Fruit fly (Drosophila melanogaster): ENCODE results near the gene Vps16A.

Gene Vps16A

DNA sequence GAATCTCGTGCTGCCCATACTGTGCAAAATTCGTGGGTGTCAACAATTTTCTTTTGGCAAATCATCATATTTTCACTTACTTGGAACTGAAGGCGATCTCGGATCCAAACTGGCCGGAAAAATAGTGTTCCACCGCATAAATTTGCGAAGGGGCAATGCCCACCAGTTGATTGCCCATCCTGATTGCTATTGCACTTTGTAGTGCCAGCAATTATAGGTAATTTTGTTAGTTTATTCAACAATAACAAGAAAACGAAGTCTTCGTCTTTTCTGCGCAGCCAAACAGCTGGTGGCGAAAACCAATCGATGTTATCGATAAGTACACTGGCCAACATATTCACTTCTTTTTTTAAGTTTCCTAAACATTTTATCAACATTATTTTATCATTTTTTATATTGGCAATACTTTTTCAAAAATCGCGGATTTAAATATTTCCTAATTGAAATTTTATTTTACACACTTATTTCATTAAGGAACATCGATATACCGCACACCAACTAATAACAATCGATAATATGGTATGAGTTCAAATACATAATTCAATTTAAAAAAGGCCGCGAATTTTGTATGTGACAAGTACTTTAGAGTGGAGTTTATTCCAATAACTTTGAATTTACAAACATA lies 21.1 kb upstream of the Vps16A start, which contains the start of gene Vps15 (continued):
- no peak for TF ChIP-seq grn (GFP tag; optimal IDR thresholded peaks at IDR 0.05)
- TF ChIP-seq CG1233 (GFP tag; optimal IDR thresholded peaks at IDR 0.05), result peak; percentile 36
- peak; percentile 57 for TF ChIP-seq cwo (GFP tag; optimal IDR thresholded peaks at IDR 0.05)
- TF ChIP-seq E2f2 (GFP tag; IDR thresholded peaks at IDR 0.05), result peak; percentile 93
- peak; percentile 72 for TF ChIP-seq CG3281 (GFP tag; optimal IDR thresholded peaks at IDR 0.05)
- peak; percentile 44 to 83 for TF ChIP-seq Hr51 (GFP tag; optimal IDR thresholded peaks at IDR 0.05)
- peak; percentile 90 for TF ChIP-seq CG2712 (tag; optimal IDR thresholded peaks at IDR 0.05)
- TF ChIP-seq CrebB (tag; optimal IDR thresholded peaks at IDR 0.05), result peak; percentile 69
- no peak for TF ChIP-seq CG10321 (GFP tag; IDR thresholded peaks at IDR 0.05)
- no peak for TF ChIP-seq Elba2 (GFP tag; optimal IDR thresholded peaks at IDR 0.05)
- TF ChIP-seq Lpt (GFP tag; optimal IDR thresholded peaks at IDR 0.05), result no peak
- TF ChIP-seq pb (GFP tag; optimal IDR thresholded peaks at IDR 0.05), result no peak
- TF ChIP-seq Xrp1 (GFP tag; IDR thresholded peaks at IDR 0.05), result peak; percentile 85
- peak; percentile 48 for TF ChIP-seq CG18619 (GFP tag; optimal IDR thresholded peaks at IDR 0.05)
- peak; percentile 65 for TF ChIP-seq Nf-YB (GFP tag; optimal IDR thresholded peaks at IDR 0.05)
- TF ChIP-seq CG12236 (GFP tag; optimal IDR thresholded peaks at IDR 0.05), result peak; percentile 59
- TF ChIP-seq CG12155 (GFP tag; optimal IDR thresholded peaks at IDR 0.05), result peak; percentile 72
- no peak for TF ChIP-seq CG30431 (GFP tag; optimal IDR thresholded peaks at IDR 0.05)
- peak; percentile 48 for TF ChIP-seq CG1603 (tag; optimal IDR thresholded peaks at IDR 0.05)
- TF ChIP-seq hth (optimal IDR thresholded peaks at IDR 0.05), result no peak
- TF ChIP-seq Poxn (GFP tag; IDR thresholded peaks at IDR 0.05), result no peak
- peak; percentile 63; the same call in 2 of the 4 replicates for TF ChIP-seq chinmo (GFP tag; IDR thresholded peaks at IDR 0.05; ENCODE audit: partially characterized antibody)
- TF ChIP-seq HLH3B (GFP tag; IDR thresholded peaks at IDR 0.05), result peak; percentile 76
- TF ChIP-seq Aef1 (GFP tag; IDR thresholded peaks at IDR 0.05), result peak; percentile 65; the same call in 2 of the 3 replicates
- peak; percentile 50 for TF ChIP-seq CG3407 (GFP tag; optimal IDR thresholded peaks at IDR 0.05)
- TF ChIP-seq odd (GFP tag; optimal IDR thresholded peaks at IDR 0.05), result peak; percentile 17
- peak; percentile 80 for TF ChIP-seq CG17328 (GFP tag; IDR thresholded peaks at IDR 0.05)
- TF ChIP-seq CG7372 (GFP tag; IDR thresholded peaks at IDR 0.05), result peak; percentile 61
- peak; percentile 48 for TF ChIP-seq H2.0 (GFP tag; IDR thresholded peaks at IDR 0.05)
- no peak for TF ChIP-seq yki (optimal IDR thresholded peaks at IDR 0.05)
- peak; percentile 57; the same call in 2 of the 3 replicates for TF ChIP-seq H15 (GFP tag; IDR thresholded peaks at IDR 0.05)
- TF ChIP-seq CG14860 (GFP tag; IDR thresholded peaks at IDR 0.05; ENCODE audit: partially characterized antibody), result peak; percentile 87
- TF ChIP-seq CG9727 (GFP tag; optimal IDR thresholded peaks at IDR 0.05), result peak; percentile 72
- TF ChIP-seq bab2 (GFP tag; optimal IDR thresholded peaks at IDR 0.05), result peak; percentile 67
- TF ChIP-seq HLH54F (GFP tag; optimal IDR thresholded peaks at IDR 0.05), result peak; percentile 47
- peak; percentile 36 for TF ChIP-seq crc (GFP tag; optimal IDR thresholded peaks at IDR 0.05)
- TF ChIP-seq Sin3A (optimal IDR thresholded peaks at IDR 0.05), result no peak
- TF ChIP-seq ATbp (GFP tag; optimal IDR thresholded peaks at IDR 0.05), result peak; percentile 6
- peak; percentile 76; the same call in 2 of the 3 replicates for TF ChIP-seq so (GFP tag; IDR thresholded peaks at IDR 0.05)
- peak; percentile 78 for TF ChIP-seq Ptx1 (GFP tag; IDR thresholded peaks at IDR 0.05)
- TF ChIP-seq CG9797 (GFP tag; optimal IDR thresholded peaks at IDR 0.05), result no peak
- TF ChIP-seq Mrtf (GFP tag; IDR thresholded peaks at IDR 0.05), result peak; percentile 33; the same call in 1 of the 3 replicates
- no peak for TF ChIP-seq Doc2 (GFP tag; IDR thresholded peaks at IDR 0.05)
- peak; percentile 89 for TF ChIP-seq row (GFP tag; IDR thresholded peaks at IDR 0.05)
- TF ChIP-seq Sox102F (GFP tag; optimal IDR thresholded peaks at IDR 0.05), result peak; percentile 83
- peak; percentile 53 for TF ChIP-seq NK7.1 (GFP tag; optimal IDR thresholded peaks at IDR 0.05)
- peak; percentile 5; the same call in 1 of the 2 replicates for TF ChIP-seq CG1024 (GFP tag; IDR thresholded peaks at IDR 0.05)
- no peak for TF ChIP-seq Sry-β (GFP tag; optimal IDR thresholded peaks at IDR 0.05)
- TF ChIP-seq BEAF-32 (GFP tag; optimal IDR thresholded peaks at IDR 0.05), result peak; percentile 83
- peak; percentile 32 for TF ChIP-seq CG7928 (GFP tag; optimal IDR thresholded peaks at IDR 0.05)
- peak; percentile 86 for TF ChIP-seq CG13424 (tag; optimal IDR thresholded peaks at IDR 0.05)
- no peak for TF ChIP-seq br (optimal IDR thresholded peaks at IDR 0.05)
